Worm (Caenorhabditis elegans) whole organism, midembryonic: ENCODE measurements around the gene ten-1.

Source experiments
- T22C8.4 ChIP-seq: fragments of 200-800 bp; sonication (Bioruptor generic); IDR thresholded peaks from 2 replicates; pipeline ENCODE4 v1.3.6; 2022; ENCODE audit warnings: missing genetic modification characterization, missing compliant biosample characterization
- cog-1 ChIP-seq: sonication (generic microtip); optimal IDR thresholded peaks from 2 replicates; lab custom pipeline; 2016; ENCODE audit warnings: missing genetic modification characterization, missing compliant biosample characterization
- flt-1 ChIP-seq: fragments of 200-800 bp; sonication (Bioruptor generic); IDR thresholded peaks from 2 replicates; pipeline ENCODE4 v1.3.6; 2022; ENCODE audit warnings: missing genetic modification characterization, missing compliant biosample characterization
- klf-2 ChIP-seq: fragments of 200-800 bp; sonication (Bioruptor generic); conservative IDR thresholded peaks from 2 replicates; pipeline ENCODE4 v1.3.6; 2022; ENCODE audit warnings: missing genetic modification reagents, missing genetic modification characterization, missing compliant biosample characterization
- med-1 ChIP-seq: sonication (generic microtip); optimal IDR thresholded peaks from 2 replicates; lab custom pipeline; 2017; ENCODE audit warnings: missing genetic modification characterization, mild to moderate bottlenecking, missing compliant biosample characterization, antibody characterized with exemption, missing genetic modification reagents; ENCODE audit not compliant: insufficient read depth
- ref-1 ChIP-seq: fragments of 200-800 bp; sonication (Bioruptor generic); conservative IDR thresholded peaks from 2 replicates; pipeline ENCODE4 v1.3.6; 2022; ENCODE audit warnings: missing genetic modification reagents, missing genetic modification characterization, missing compliant biosample characterization
- tab-1 ChIP-seq: fragments of 200-800 bp; sonication (Bioruptor generic); IDR thresholded peaks from 2 replicates; pipeline ENCODE4 v1.3.6; 2022; ENCODE audit warnings: missing genetic modification characterization, missing compliant biosample characterization
- ztf-23 ChIP-seq: fragments of 200-800 bp; sonication (Bioruptor generic); IDR thresholded peaks from 2 replicates; pipeline ENCODE4 v1.3.6; 2022; ENCODE audit warnings: missing genetic modification reagents, missing genetic modification characterization, missing compliant biosample characterization
- ztf-29 ChIP-seq: fragments of 200-800 bp; sonication (Bioruptor generic); IDR thresholded peaks from 2 replicates; pipeline ENCODE4 v1.3.6; 2022; ENCODE audit warnings: missing genetic modification reagents, missing genetic modification characterization, missing compliant biosample characterization

The ten-1 gene

DNA sequence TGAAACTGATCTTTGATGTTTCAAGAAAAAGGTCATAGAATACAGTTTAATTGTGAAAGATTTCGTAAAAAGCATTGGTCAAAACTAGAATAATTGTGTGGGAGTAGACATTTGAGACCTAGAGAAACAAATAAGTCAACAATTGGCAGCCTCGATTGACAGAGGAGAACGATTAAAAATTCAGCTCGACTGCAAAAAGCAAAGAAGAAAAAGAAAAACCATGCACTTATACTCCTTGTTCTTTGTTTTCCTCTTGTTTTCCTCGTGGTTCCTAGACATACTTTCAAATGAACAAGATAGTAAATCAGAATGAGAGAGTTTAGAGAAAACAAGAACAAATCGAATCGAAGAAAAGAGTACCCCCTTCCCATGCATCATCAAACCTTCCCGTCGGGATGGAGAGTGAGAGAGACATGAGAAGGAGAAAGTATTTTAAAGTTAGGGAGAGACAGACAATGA, 36.7 kb downstream of the ten-1 start:
- TF ChIP-seq T22C8.4 (GFP tag; lab: Robert Waterston, UW): no peak
- no peak for TF ChIP-seq flt-1
- no peak for TF ChIP-seq cog-1 (tag; lab: Kevin White, UChicago)
- no peak for TF ChIP-seq ztf-23 (GFP tag; lab: Robert Waterston, UW)
- no peak for TF ChIP-seq med-1 (GFP tag; lab: Kevin White, UChicago)
- no peak for TF ChIP-seq ztf-29
- no peak for TF ChIP-seq klf-2 (GFP tag; lab: Robert Waterston, UW)
- TF ChIP-seq tab-1 (GFP tag; lab: Robert Waterston, UW): no peak
- TF ChIP-seq ref-1 (GFP tag; lab: Robert Waterston, UW): no peak

- no peak for TF ChIP-seq ref-1 (GFP tag; lab: Robert Waterston, UW)
- TF ChIP-seq tab-1 (GFP tag; lab: Robert Waterston, UW): no peak
- TF ChIP-seq ztf-29: no peak
- TF ChIP-seq T22C8.4 (GFP tag; lab: Robert Waterston, UW): no peak
Measured at ce11 chrIII:6859482-6859881, 38.7 kb downstream of the ten-1 start, which contains the start of gene clec-158. TSS of gene clec-158 (minus strand) at chrIII:6859582.

DNA sequence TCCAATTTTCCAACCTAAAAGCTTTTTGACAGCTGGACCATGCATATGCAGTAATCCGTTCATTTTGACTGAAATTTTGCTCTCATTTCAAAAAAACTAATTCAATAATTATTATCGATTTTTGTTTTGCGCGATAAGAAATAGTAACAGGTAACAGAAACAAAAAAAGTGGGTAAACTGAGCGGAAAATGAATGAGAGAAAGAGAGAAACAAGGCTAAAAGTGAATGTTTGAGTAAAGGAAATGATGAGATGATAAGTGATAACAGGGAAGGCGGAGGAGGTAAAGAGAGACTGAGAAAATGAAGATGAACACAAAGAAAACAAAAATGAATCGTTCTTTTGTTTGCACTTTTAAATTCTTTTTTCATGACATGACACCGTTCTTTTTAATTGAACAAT, 43.2 kb downstream of the ten-1 start, which contains the start of gene sma-3:
Gene sma-3 (minus strand): TSS at position 68 of the 400 bp plus-strand sequence.
- no peak for TF ChIP-seq tab-1 (GFP tag; lab: Robert Waterston, UW)
- no peak for TF ChIP-seq med-1 (GFP tag; lab: Kevin White, UChicago)
- no peak for TF ChIP-seq cog-1 (tag; lab: Kevin White, UChicago)
- TF ChIP-seq klf-2 (GFP tag; lab: Robert Waterston, UW): no peak
- no peak for TF ChIP-seq ztf-29
- no peak for TF ChIP-seq ref-1 (GFP tag; lab: Robert Waterston, UW)
- no peak for TF ChIP-seq flt-1
- no peak for TF ChIP-seq T22C8.4 (GFP tag; lab: Robert Waterston, UW)
- no peak for TF ChIP-seq ztf-23 (GFP tag; lab: Robert Waterston, UW)

DNA sequence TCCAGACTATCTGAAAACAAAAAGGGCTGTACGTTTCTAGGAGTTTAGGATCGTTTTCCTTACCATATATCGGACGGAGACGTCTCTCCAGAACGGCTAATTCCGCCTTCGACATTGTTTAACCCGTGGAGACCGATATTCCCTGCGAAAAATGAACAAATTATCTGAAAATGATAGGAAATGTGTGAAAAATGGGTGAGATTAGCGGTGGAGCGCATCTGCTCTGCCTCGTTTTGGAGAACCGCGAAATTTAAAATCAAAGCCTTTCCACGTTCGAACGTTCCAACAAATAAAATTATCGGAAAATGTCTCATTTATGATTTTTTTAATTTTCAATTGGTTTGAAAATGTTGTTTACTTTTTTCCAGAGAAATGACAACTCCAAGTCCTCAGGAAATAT, 48.5 kb downstream of the ten-1 start, which contains the start of the genes cra-1 and kbp-1:
Gene cra-1 (minus strand): TSS at position 193 of the 400 bp plus-strand sequence.
Gene kbp-1 (plus strand): TSS at position 366 of the 400 bp plus-strand sequence.
- no peak for TF ChIP-seq flt-1
- TF ChIP-seq cog-1 (tag; lab: Kevin White, UChicago): no peak
- TF ChIP-seq tab-1 (GFP tag; lab: Robert Waterston, UW): no peak
- TF ChIP-seq klf-2 (GFP tag; lab: Robert Waterston, UW): no peak
- no peak for TF ChIP-seq ref-1 (GFP tag; lab: Robert Waterston, UW)
- TF ChIP-seq med-1 (GFP tag; lab: Kevin White, UChicago): no peak
- no peak for TF ChIP-seq ztf-23 (GFP tag; lab: Robert Waterston, UW)
- no peak for TF ChIP-seq ztf-29
- no peak for TF ChIP-seq T22C8.4 (GFP tag; lab: Robert Waterston, UW)

DNA sequence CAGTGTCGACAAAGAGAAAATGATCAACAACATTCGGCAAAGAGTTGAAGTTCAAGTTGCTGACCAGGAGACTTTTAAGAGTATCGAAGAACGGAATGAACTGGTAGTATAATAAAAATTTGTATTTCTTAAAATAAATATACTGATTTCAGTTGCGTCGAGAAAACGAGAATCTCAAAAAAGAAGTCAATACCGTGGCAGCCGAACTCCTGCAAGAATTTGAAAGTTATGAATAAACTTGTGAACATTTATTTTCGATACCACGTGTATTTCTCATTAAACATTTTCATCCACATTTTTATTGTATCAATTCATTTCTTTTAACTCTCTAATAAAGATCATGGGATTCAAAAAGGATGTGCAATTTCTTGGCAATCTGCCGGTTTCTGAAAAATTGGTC, 49.3 kb downstream of the ten-1 start, which contains the start of gene K04C2.8:
Gene K04C2.8 (plus strand): TSS at position 301 of the 400 bp plus-strand sequence.
- TF ChIP-seq ztf-29 (no peak), klf-2 (GFP tag; lab: Robert Waterston, UW) (no peak), ztf-23 (GFP tag; lab: Robert Waterston, UW) (no peak), T22C8.4 (GFP tag; lab: Robert Waterston, UW) (no peak), tab-1 (GFP tag; lab: Robert Waterston, UW) (no peak), cog-1 (tag; lab: Kevin White, UChicago) (no peak), flt-1 (no peak), ref-1 (GFP tag; lab: Robert Waterston, UW) (no peak), med-1 (GFP tag; lab: Kevin White, UChicago) (no peak)

- TF ChIP-seq cog-1 (tag; lab: Kevin White, UChicago): no peak
- no peak for TF ChIP-seq ztf-29
- no peak for TF ChIP-seq klf-2 (GFP tag; lab: Robert Waterston, UW)
- TF ChIP-seq ref-1 (GFP tag; lab: Robert Waterston, UW): no peak
Measured at ce11 chrIII:6871067-6871466, 50.3 kb downstream of the ten-1 start.

DNA sequence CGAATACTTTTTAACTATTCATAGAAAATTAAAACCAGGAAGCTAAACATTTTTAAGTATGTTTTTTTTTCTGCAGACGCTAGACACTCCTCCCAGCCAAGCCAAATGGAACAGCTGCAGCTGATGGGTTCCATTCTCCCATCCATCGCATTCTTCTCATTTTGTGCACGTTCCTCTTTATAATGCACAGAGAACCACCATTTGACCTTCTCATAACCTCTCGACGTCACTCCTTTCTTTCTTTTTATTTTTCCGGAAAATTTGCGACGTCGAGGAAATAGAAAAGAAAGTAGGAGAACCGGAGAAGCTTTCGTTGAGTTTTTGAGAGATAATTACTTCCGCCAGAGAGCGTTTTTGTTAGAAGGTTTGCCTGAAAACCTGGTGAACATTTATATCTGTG, 50.9 kb downstream of the ten-1 start:
- TF ChIP-seq flt-1 (no peak), cog-1 (tag; lab: Kevin White, UChicago) (no peak)

ce11 chrIII:6872534-6873150, 51.9 kb downstream of the ten-1 start, which contains the start of gene K04C2.3:
TSS of gene K04C2.3 (plus strand) at chrIII:6873089.
- TF ChIP-seq flt-1: no peak
- TF ChIP-seq tab-1 (GFP tag; lab: Robert Waterston, UW): no peak
- TF ChIP-seq klf-2 (GFP tag; lab: Robert Waterston, UW): no peak
- no peak for TF ChIP-seq med-1 (GFP tag; lab: Kevin White, UChicago)
- no peak for TF ChIP-seq ztf-23 (GFP tag; lab: Robert Waterston, UW)
- TF ChIP-seq ztf-29: no peak
- TF ChIP-seq ref-1 (GFP tag; lab: Robert Waterston, UW): no peak
- TF ChIP-seq cog-1 (tag; lab: Kevin White, UChicago): no peak
- TF ChIP-seq T22C8.4 (GFP tag; lab: Robert Waterston, UW): no peak

ce11 chrIII:6873724-6874123, 53.0 kb downstream of the ten-1 start:
- no peak for TF ChIP-seq tab-1 (GFP tag; lab: Robert Waterston, UW)
- TF ChIP-seq T22C8.4 (GFP tag; lab: Robert Waterston, UW): no peak
- TF ChIP-seq ztf-23 (GFP tag; lab: Robert Waterston, UW): no peak
- no peak for TF ChIP-seq klf-2 (GFP tag; lab: Robert Waterston, UW)
- TF ChIP-seq ztf-29: no peak
- TF ChIP-seq ref-1 (GFP tag; lab: Robert Waterston, UW): no peak
- TF ChIP-seq cog-1 (tag; lab: Kevin White, UChicago): no peak
- no peak for TF ChIP-seq med-1 (GFP tag; lab: Kevin White, UChicago)
- no peak for TF ChIP-seq flt-1
